Worm (Caenorhabditis elegans) whole organism, young adult: ENCODE measurements around the gene C07B5.3.

Source experiments
- B0336.3 ChIP-seq: fragments of 200-800 bp; sonication (Bioruptor generic); IDR thresholded peaks from 2 replicates; pipeline ENCODE4 v1.3.6; 2022; ENCODE audit warnings: missing genetic modification characterization, missing compliant biosample characterization
- F52B5.7 ChIP-seq: sonication (generic microtip); optimal IDR thresholded peaks from 2 replicates; lab custom pipeline; 2016; ENCODE audit warnings: mild to moderate bottlenecking, missing genetic modification characterization, missing compliant biosample characterization
- K12H6.12 ChIP-seq: fragments of 200-800 bp; sonication (Bioruptor generic); optimal IDR thresholded peaks from 2 replicates; lab custom pipeline; 2018; ENCODE audit warnings: mild to moderate bottlenecking, missing genetic modification characterization, missing compliant biosample characterization
- T26A5.8 ChIP-seq: sonication (generic microtip); optimal IDR thresholded peaks from 2 replicates; lab custom pipeline; 2016; ENCODE audit warnings: missing genetic modification characterization, missing compliant biosample characterization
- Y53G8AR.9 ChIP-seq: fragments of 200-800 bp; sonication (Bioruptor generic); conservative IDR thresholded peaks from 2 replicates; pipeline ENCODE4 v1.3.6; 2022; ENCODE audit warnings: missing genetic modification reagents, missing genetic modification characterization, missing compliant biosample characterization
- Y56A3A.18 ChIP-seq: fragments of 200-800 bp; sonication (Bioruptor generic); IDR thresholded peaks from 2 replicates; pipeline ENCODE4 v1.3.6; 2022; ENCODE audit warnings: missing genetic modification reagents, missing genetic modification characterization, missing compliant biosample characterization
- Y67H2A.10 ChIP-seq: fragments of 200-800 bp; sonication (Bioruptor generic); conservative IDR thresholded peaks from 2 replicates; pipeline ENCODE4 v1.3.6; 2022; ENCODE audit warnings: missing genetic modification reagents, missing genetic modification characterization, missing compliant biosample characterization
- ZK185.1 ChIP-seq: sonication (generic microtip); optimal IDR thresholded peaks from 2 replicates; lab custom pipeline; 2016; ENCODE audit warnings: mild to moderate bottlenecking, missing genetic modification characterization, missing compliant biosample characterization; ENCODE audit not compliant: poor library complexity, severe bottlenecking
- aptf-2 ChIP-seq: fragments of 200-800 bp; sonication (Bioruptor generic); conservative IDR thresholded peaks from 2 replicates; pipeline ENCODE4 v1.3.6; 2022; ENCODE audit warnings: missing genetic modification reagents, missing genetic modification characterization, missing compliant biosample characterization
- aptf-3 ChIP-seq: fragments of 200-800 bp; sonication (Bioruptor generic); IDR thresholded peaks from 2 replicates; pipeline ENCODE4 v1.3.6; 2022; ENCODE audit warnings: missing genetic modification characterization, missing compliant biosample characterization
- atf-7 ChIP-seq: sonication (generic microtip); optimal IDR thresholded peaks from 2 replicates; lab custom pipeline; 2017; ENCODE audit warnings: mild to moderate bottlenecking, missing genetic modification characterization, missing compliant biosample characterization
- attf-5 ChIP-seq: fragments of 200-800 bp; sonication (Bioruptor generic); optimal IDR thresholded peaks from 2 replicates; lab custom pipeline; 2018; ENCODE audit warnings: mild to moderate bottlenecking, missing genetic modification characterization, missing compliant biosample characterization
- cebp-1 ChIP-seq, 2 experiments: fragments of 200-800 bp in 1 of 2; sonication (Bioruptor generic) in 1 of 2; sonication (generic microtip) in 1 of 2; IDR thresholded peaks in 1 of 2; optimal IDR thresholded peaks in 1 of 2; 2 replicates each; pipeline versions ENCODE4 v1.3.6 to Lab custom; 2017 to 2022; ENCODE audit warnings: missing compliant biosample characterization in 2 of 2, missing genetic modification characterization in 2 of 2, mild to moderate bottlenecking in 1 of 2, missing genetic modification reagents in 1 of 2, moderate library complexity in 1 of 2
- ceh-40 ChIP-seq: fragments of 200-800 bp; sonication (Bioruptor generic); IDR thresholded peaks from 2 replicates; pipeline ENCODE4 v1.3.6; 2022; ENCODE audit warnings: missing genetic modification characterization, missing compliant biosample characterization
- ceh-58 ChIP-seq: fragments of 200-800 bp; sonication (Bioruptor generic); IDR thresholded peaks from 2 replicates; pipeline ENCODE4 v1.3.6; 2022; ENCODE audit warnings: missing genetic modification characterization, missing compliant biosample characterization
- chd-7 ChIP-seq: sonication (generic microtip); optimal IDR thresholded peaks from 2 replicates; lab custom pipeline; 2016; ENCODE audit warnings: mild to moderate bottlenecking, missing genetic modification characterization, moderate library complexity, missing compliant biosample characterization
- die-1 ChIP-seq: sonication (generic microtip); optimal IDR thresholded peaks from 2 replicates; lab custom pipeline; 2016; ENCODE audit warnings: missing genotype, mild to moderate bottlenecking, missing genetic modification characterization, missing compliant biosample characterization
- dpl-1 ChIP-seq: fragments of 150-350 bp; optimal IDR thresholded peaks from 2 replicates; lab custom pipeline; 2014; ENCODE audit warnings: missing biosample characterization, missing genetic modification reagents, missing genetic modification characterization
- efl-1 ChIP-seq: fragments of 150-350 bp; optimal IDR thresholded peaks from 2 replicates; lab custom pipeline; 2014; ENCODE audit warnings: missing biosample characterization, missing genetic modification reagents, missing genetic modification characterization
- egrh-3 ChIP-seq: fragments of 200-800 bp; sonication (Bioruptor generic); IDR thresholded peaks from 2 replicates; pipeline ENCODE4 v1.3.6; 2022; ENCODE audit warnings: missing genetic modification reagents, missing genetic modification characterization, missing compliant biosample characterization
- fkh-3 ChIP-seq: sonication (generic microtip); optimal IDR thresholded peaks from 2 replicates; lab custom pipeline; 2016; ENCODE audit warnings: mild to moderate bottlenecking, missing genetic modification characterization, missing compliant biosample characterization
- him-1 ChIP-seq: sonication (generic microtip); optimal IDR thresholded peaks from 2 replicates; lab custom pipeline; 2016; ENCODE audit warnings: missing genotype, missing genetic modification reagents, missing genetic modification characterization, missing compliant biosample characterization
- hlh-26 ChIP-seq: fragments of 200-800 bp; sonication (Bioruptor generic); conservative IDR thresholded peaks from 2 replicates; pipeline ENCODE4 v1.3.6; 2022; ENCODE audit warnings: missing genetic modification reagents, missing genetic modification characterization, missing compliant biosample characterization
- hmg-1.2 ChIP-seq: fragments of 200-800 bp; sonication (Bioruptor generic); IDR thresholded peaks from 2 replicates; pipeline ENCODE4 v1.3.6; 2022; ENCODE audit warnings: missing genetic modification reagents, missing genetic modification characterization, missing compliant biosample characterization
- hmg-20 ChIP-seq: fragments of 200-800 bp; sonication (Bioruptor generic); IDR thresholded peaks from 2 replicates; pipeline ENCODE4 v1.3.6; 2022; ENCODE audit warnings: missing genetic modification reagents, missing genetic modification characterization, missing compliant biosample characterization
- hsf-1 ChIP-seq: fragments of 200-800 bp; sonication (Bioruptor generic); IDR thresholded peaks from 2 replicates; pipeline ENCODE4 v1.3.6; 2022; ENCODE audit warnings: missing genetic modification reagents, missing genetic modification characterization, missing compliant biosample characterization
- lag-1 ChIP-seq: fragments of 200-800 bp; sonication (Bioruptor generic); IDR thresholded peaks from 2 replicates; pipeline ENCODE4 v1.3.6; 2022; ENCODE audit warnings: missing genetic modification reagents, missing genetic modification characterization, missing compliant biosample characterization
- let-607 ChIP-seq, 2 experiments: fragments of 200-800 bp in 1 of 2; sonication (Bioruptor generic) in 1 of 2; sonication (generic microtip) in 1 of 2; optimal IDR thresholded peaks; 2 replicates each; lab custom pipeline; 2016 to 2018; ENCODE audit warnings: mild to moderate bottlenecking in 2 of 2, missing compliant biosample characterization in 2 of 2, missing genetic modification characterization in 2 of 2, moderate library complexity in 2 of 2, missing genotype in 1 of 2
- lin-26 ChIP-seq: fragments of 200-800 bp; sonication (Bioruptor generic); IDR thresholded peaks from 2 replicates; pipeline ENCODE4 v1.3.6; 2022; ENCODE audit warnings: missing genetic modification reagents, missing genetic modification characterization, missing compliant biosample characterization
- lin-40 ChIP-seq: sonication (generic microtip); optimal IDR thresholded peaks from 2 replicates; lab custom pipeline; 2016; ENCODE audit warnings: missing genetic modification characterization, mild to moderate bottlenecking, missing compliant biosample characterization, missing genotype, missing genetic modification reagents
- lin-54 ChIP-seq: fragments of 200-800 bp; sonication (Bioruptor generic); optimal IDR thresholded peaks from 2 replicates; lab custom pipeline; 2018; ENCODE audit warnings: mild to moderate bottlenecking, missing genetic modification characterization, missing compliant biosample characterization
- lir-1 ChIP-seq: fragments of 200-800 bp; sonication (Bioruptor generic); conservative IDR thresholded peaks from 2 replicates; pipeline ENCODE4 v1.3.6; 2022; ENCODE audit warnings: missing genetic modification reagents, missing genetic modification characterization, missing compliant biosample characterization
- lsy-27 ChIP-seq: sonication (generic microtip); optimal IDR thresholded peaks from 2 replicates; lab custom pipeline; 2017; ENCODE audit warnings: missing genetic modification characterization, mild to moderate bottlenecking, missing compliant biosample characterization, antibody characterized with exemption, missing genotype, borderline replicate concordance; ENCODE audit not compliant: insufficient read depth
- madf-3 ChIP-seq: fragments of 200-800 bp; sonication (Bioruptor generic); IDR thresholded peaks from 2 replicates; pipeline ENCODE4 v1.3.6; 2022; ENCODE audit warnings: missing genetic modification reagents, missing genetic modification characterization, missing compliant biosample characterization
- madf-6 ChIP-seq: fragments of 200-800 bp; sonication (Bioruptor generic); IDR thresholded peaks from 2 replicates; pipeline ENCODE4 v1.3.6; 2022; ENCODE audit warnings: missing genetic modification reagents, missing genetic modification characterization, missing compliant biosample characterization
- mcd-1 ChIP-seq: fragments of 200-800 bp; sonication (Bioruptor generic); IDR thresholded peaks from 2 replicates; pipeline ENCODE4 v1.3.6; 2022; ENCODE audit warnings: missing genetic modification reagents, missing genetic modification characterization, missing compliant biosample characterization
- nhr-120 ChIP-seq: fragments of 200-800 bp; sonication (Bioruptor generic); IDR thresholded peaks from 2 replicates; pipeline ENCODE4 v1.3.6; 2022; ENCODE audit warnings: missing genetic modification characterization, missing compliant biosample characterization
- nhr-179 ChIP-seq: sonication (generic microtip); optimal IDR thresholded peaks from 2 replicates; lab custom pipeline; 2016; ENCODE audit warnings: mild to moderate bottlenecking, missing genetic modification characterization, missing compliant biosample characterization
- pbrm-1 ChIP-seq: fragments of 200-800 bp; sonication (Bioruptor generic); IDR thresholded peaks from 2 replicates; pipeline ENCODE4 v1.3.6; 2022; ENCODE audit warnings: missing genetic modification reagents, missing genetic modification characterization, missing compliant biosample characterization
- rcor-1 ChIP-seq: fragments of 200-800 bp; sonication (Bioruptor generic); IDR thresholded peaks from 2 replicates; pipeline ENCODE4 v1.3.6; 2022; ENCODE audit warnings: missing genetic modification reagents, missing genetic modification characterization, missing compliant biosample characterization
- repo-1 ChIP-seq: sonication (generic microtip); optimal IDR thresholded peaks from 2 replicates; lab custom pipeline; 2017; ENCODE audit warnings: mild to moderate bottlenecking, missing genetic modification characterization, missing compliant biosample characterization
- sdz-38 ChIP-seq: sonication (generic microtip); optimal IDR thresholded peaks from 2 replicates; lab custom pipeline; 2016; ENCODE audit warnings: missing genotype, missing genetic modification characterization, missing compliant biosample characterization
- snpc-1.3 ChIP-seq: sonication (generic microtip); optimal IDR thresholded peaks from 2 replicates; lab custom pipeline; 2017; ENCODE audit warnings: missing genetic modification characterization, mild to moderate bottlenecking, missing compliant biosample characterization, antibody characterized with exemption, moderate library complexity, missing genotype, missing genetic modification reagents; ENCODE audit not compliant: insufficient read depth
- snpc-3.4 ChIP-seq: sonication (generic microtip); optimal IDR thresholded peaks from 2 replicates; lab custom pipeline; 2017; ENCODE audit warnings: missing genetic modification characterization, mild to moderate bottlenecking, missing compliant biosample characterization, antibody characterized with exemption, moderate library complexity, missing genotype, missing genetic modification reagents
- tbx-9 ChIP-seq: sonication (generic microtip); optimal IDR thresholded peaks from 2 replicates; lab custom pipeline; 2016; ENCODE audit warnings: borderline replicate concordance, missing genetic modification characterization, inconsistent platforms, missing compliant biosample characterization
- unc-130 ChIP-seq: sonication (generic microtip); optimal IDR thresholded peaks from 2 replicates; lab custom pipeline; 2016; ENCODE audit warnings: missing genetic modification reagents, missing genetic modification characterization, missing compliant biosample characterization
- ztf-18 ChIP-seq: sonication (generic microtip); optimal IDR thresholded peaks from 2 replicates; lab custom pipeline; 2016; ENCODE audit warnings: missing genotype, mild to moderate bottlenecking, missing genetic modification characterization, missing compliant biosample characterization
- ztf-26 ChIP-seq: sonication (generic microtip); optimal IDR thresholded peaks from 2 replicates; lab custom pipeline; 2017; ENCODE audit warnings: missing genetic modification characterization, missing compliant biosample characterization

C07B5.3 gene

ce11 chrX:9560931-9561330, 37.9 kb upstream of the C07B5.3 start:
- peak in 1 of 2 experiments; percentile 8 for TF ChIP-seq let-607 (tag; optimal IDR thresholded peaks at IDR 0.05; lab: Kevin White, UChicago)
- TF ChIP-seq aptf-3 (GFP tag; lab: Robert Waterston, UW), result 0 out of 2 replicates have a peak, but pooled peaks have one; percentile 58
- peak; percentile 9 for TF ChIP-seq lin-40 (tag; lab: Kevin White, UChicago)
- peak; percentile 54 for TF ChIP-seq F52B5.7 (tag; lab: Kevin White, UChicago)
- TF ChIP-seq lin-54, result peak; percentile 48
- no peak for TF ChIP-seq mcd-1 (GFP tag; lab: Robert Waterston, UW)
- no peak for TF ChIP-seq aptf-2
- TF ChIP-seq Y67H2A.10 (GFP tag; lab: Robert Waterston, UW), result peak; percentile 20; the same call in 1 of the 2 replicates
- TF ChIP-seq tbx-9 (tag; lab: Kevin White, UChicago), result no peak
- peak; percentile 82 for TF ChIP-seq lin-26
- no peak for TF ChIP-seq lag-1
- no peak for TF ChIP-seq madf-6
- peak; percentile 60; the same call in 1 of the 2 replicates for TF ChIP-seq madf-3 (GFP tag; lab: Robert Waterston, UW)
- no peak for TF ChIP-seq fkh-3 (tag; lab: Kevin White, UChicago)
- TF ChIP-seq Y56A3A.18 (GFP tag; lab: Robert Waterston, UW), result peak; percentile 63; the same call in 1 of the 2 replicates
- peak; percentile 63 for TF ChIP-seq chd-7 (tag; lab: Kevin White, UChicago)
- TF ChIP-seq ceh-40 (GFP tag; lab: Robert Waterston, UW), result no peak
- TF ChIP-seq ceh-58 (GFP tag; lab: Robert Waterston, UW), result no peak
- no peak for TF ChIP-seq efl-1
- peak; percentile 77 for TF ChIP-seq hmg-20 (GFP tag; lab: Robert Waterston, UW)
- TF ChIP-seq sdz-38 (tag; lab: Kevin White, UChicago), result no peak
- no peak for TF ChIP-seq nhr-120 (GFP tag; lab: Robert Waterston, UW)
- TF ChIP-seq him-1 (tag; lab: Kevin White, UChicago), result peak; percentile 73
- 0 out of 2 replicates have a peak, but pooled peaks have one; percentile 49 for TF ChIP-seq Y53G8AR.9 (GFP tag; lab: Robert Waterston, UW)
- no peak for TF ChIP-seq atf-7 (tag; lab: Kevin White, UChicago)
- no peak for TF ChIP-seq snpc-3.4
- TF ChIP-seq nhr-179 (tag; lab: Kevin White, UChicago), result no peak
- no peak for TF ChIP-seq unc-130
- TF ChIP-seq hlh-26, result no peak
- peak; percentile 44 for TF ChIP-seq ztf-26 (tag; lab: Kevin White, UChicago)
- no peak for TF ChIP-seq ZK185.1 (tag; lab: Kevin White, UChicago)
- no peak for TF ChIP-seq K12H6.12 (tag; lab: Kevin White, UChicago)
- no peak for TF ChIP-seq egrh-3
- TF ChIP-seq lsy-27 (tag; lab: Kevin White, UChicago), result no peak
- no peak for TF ChIP-seq lir-1 (GFP tag; lab: Robert Waterston, UW)
- TF ChIP-seq pbrm-1 (GFP tag; lab: Robert Waterston, UW), result peak; percentile 79
- peak; percentile 40 for TF ChIP-seq ztf-18 (tag; lab: Kevin White, UChicago)
- no peak for TF ChIP-seq cebp-1 (GFP tag; IDR thresholded peaks at IDR 0.05; lab: Robert Waterston, UW)
- TF ChIP-seq cebp-1 (tag; optimal IDR thresholded peaks at IDR 0.05; lab: Kevin White, UChicago), result peak; percentile 54
- TF ChIP-seq T26A5.8, result no peak
- peak; percentile 39 for TF ChIP-seq snpc-1.3 (tag; lab: Kevin White, UChicago)
- TF ChIP-seq repo-1 (tag; lab: Kevin White, UChicago), result peak; percentile 42
- no peak for TF ChIP-seq attf-5 (GFP tag; lab: Kevin White, UChicago)
- peak; percentile 55 for TF ChIP-seq hmg-1.2
- TF ChIP-seq die-1 (tag; lab: Kevin White, UChicago), result peak; percentile 63
- no peak for TF ChIP-seq dpl-1 (GFP tag; lab: Kevin White, UChicago)
- 0 out of 2 replicates have a peak, but pooled peaks have one; percentile 45 for TF ChIP-seq B0336.3
- TF ChIP-seq hsf-1 (GFP tag; lab: Robert Waterston, UW), result 0 out of 2 replicates have a peak, but pooled peaks have one; percentile 35
- TF ChIP-seq rcor-1 (GFP tag; lab: Robert Waterston, UW), result peak; percentile 60
